Fruit fly (Drosophila melanogaster): Measurements from ENCODE around the gene HDAC6.

The HDAC6 gene

DNA sequence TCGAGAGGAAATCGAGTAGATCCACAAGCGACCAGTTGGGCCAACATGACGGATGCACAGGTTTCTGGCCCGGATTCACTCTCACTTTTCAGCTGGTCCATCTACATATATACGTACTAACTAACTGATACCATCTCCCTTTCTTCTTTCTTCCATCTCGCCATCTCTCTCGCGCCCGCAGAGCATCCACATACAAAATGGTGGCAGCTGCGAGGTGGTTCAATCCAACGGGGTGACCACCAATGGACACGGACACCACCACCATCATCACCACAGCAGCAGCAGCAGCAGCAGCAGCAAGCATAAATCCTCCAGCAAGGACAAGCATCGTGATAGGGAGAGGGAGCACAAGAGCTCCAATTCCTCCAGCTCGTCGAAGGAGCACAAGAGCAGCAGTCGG, 12.1 kb upstream of the HDAC6 start:
- TF ChIP-seq Dll (optimal IDR thresholded peaks at IDR 0.05) = no peak
- TF ChIP-seq psq (optimal IDR thresholded peaks at IDR 0.05) = no peak
- TF ChIP-seq EcR (GFP tag; optimal IDR thresholded peaks at IDR 0.05) = no peak
- no peak for TF ChIP-seq usp (GFP tag; optimal IDR thresholded peaks at IDR 0.05)
- no peak for TF ChIP-seq CG8478 (optimal IDR thresholded peaks at IDR 0.05)
- no peak for TF ChIP-seq pan (optimal IDR thresholded peaks at IDR 0.05)

DNA sequence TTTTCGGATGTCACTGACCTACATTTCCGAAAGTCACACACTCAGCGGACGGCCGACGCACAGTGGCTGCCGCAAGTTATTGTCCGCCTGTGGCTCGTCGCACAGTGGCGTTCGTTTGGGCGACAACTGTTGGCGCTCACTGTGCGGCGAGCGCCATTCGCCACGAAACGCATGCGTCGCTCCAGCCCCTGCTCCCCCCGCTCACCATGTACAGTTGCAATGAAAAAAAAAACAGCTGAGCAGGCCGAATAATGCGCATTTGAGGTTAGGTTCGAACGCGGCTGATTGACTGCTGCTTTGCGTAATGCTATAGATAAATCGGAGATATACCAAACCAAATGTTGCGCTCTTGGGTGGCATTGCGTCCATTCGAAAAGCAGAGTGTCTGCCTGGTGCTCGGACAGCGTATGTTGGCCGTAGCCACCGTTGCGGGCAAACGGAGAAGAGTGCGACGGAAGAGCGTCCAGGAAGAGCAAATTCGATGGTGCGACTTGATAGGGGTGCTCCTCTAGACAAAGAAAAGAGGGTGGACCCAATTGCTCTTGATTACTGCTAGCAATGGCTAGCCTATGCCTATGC, 9.7 kb upstream of the HDAC6 start:
- TF ChIP-seq Dll (optimal IDR thresholded peaks at IDR 0.05) (no peak), CG8478 (optimal IDR thresholded peaks at IDR 0.05) (no peak), pan (optimal IDR thresholded peaks at IDR 0.05) (no peak), psq (optimal IDR thresholded peaks at IDR 0.05) (no peak), usp (GFP tag; optimal IDR thresholded peaks at IDR 0.05) (no peak), EcR (GFP tag; optimal IDR thresholded peaks at IDR 0.05) (no peak)

DNA sequence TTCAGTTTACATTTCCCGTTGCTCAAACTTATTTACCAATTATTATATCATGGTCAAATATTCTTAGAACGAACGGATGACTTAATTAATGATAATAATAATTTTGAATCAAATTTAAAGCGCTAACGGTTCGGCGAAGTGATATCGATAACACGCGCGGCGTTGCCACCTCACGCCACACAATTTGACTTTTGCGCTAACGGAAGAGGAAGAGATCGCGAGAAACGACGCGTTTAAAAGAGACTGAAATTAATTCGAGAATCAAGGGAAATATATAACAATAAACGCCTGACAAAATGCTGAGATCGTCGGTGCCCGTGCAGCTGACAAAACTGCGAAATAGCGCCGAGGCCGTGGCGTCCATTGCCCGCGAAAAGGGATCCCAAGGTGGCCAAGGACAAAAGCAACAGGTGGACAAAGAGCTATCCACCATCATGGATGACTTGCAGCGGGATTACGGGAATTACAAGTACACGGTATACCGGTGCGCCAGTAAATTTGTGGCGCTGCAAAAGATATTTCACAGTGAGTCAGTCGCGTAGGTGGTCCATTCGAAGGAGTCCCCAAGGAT, 4.9 kb upstream of the HDAC6 start, which contains the start of gene dah:
Gene dah (plus strand): TSS at position 195 of the 571 bp plus-strand sequence.
- TF ChIP-seq usp (GFP tag; optimal IDR thresholded peaks at IDR 0.05) = no peak

DNA sequence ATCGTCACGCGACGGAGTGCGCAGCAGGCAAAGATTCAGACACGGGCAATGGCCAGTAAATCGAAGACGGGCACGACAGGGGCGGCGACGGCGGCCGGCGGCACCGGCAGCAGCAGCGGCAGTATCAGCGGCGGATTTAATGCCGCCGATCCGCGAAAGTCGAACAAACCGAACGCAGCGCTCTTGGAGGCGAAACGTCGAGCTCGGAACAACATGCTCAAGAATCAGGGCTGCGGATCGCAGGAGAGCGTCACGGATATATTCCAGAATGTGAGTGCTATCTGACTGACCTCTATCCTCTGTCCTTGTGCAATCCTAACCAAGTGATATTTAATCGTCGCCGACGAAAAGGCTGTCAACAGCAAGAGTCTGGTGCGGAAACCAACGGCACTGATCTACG, 1.9 kb downstream of the HDAC6 start:
- TF ChIP-seq psq (optimal IDR thresholded peaks at IDR 0.05) = no peak
- no peak for TF ChIP-seq pan (optimal IDR thresholded peaks at IDR 0.05)
- no peak for TF ChIP-seq EcR (GFP tag; optimal IDR thresholded peaks at IDR 0.05)
- TF ChIP-seq Dll (optimal IDR thresholded peaks at IDR 0.05) = no peak
- TF ChIP-seq usp (GFP tag; optimal IDR thresholded peaks at IDR 0.05) = no peak
- no peak for TF ChIP-seq CG8478 (optimal IDR thresholded peaks at IDR 0.05)

DNA sequence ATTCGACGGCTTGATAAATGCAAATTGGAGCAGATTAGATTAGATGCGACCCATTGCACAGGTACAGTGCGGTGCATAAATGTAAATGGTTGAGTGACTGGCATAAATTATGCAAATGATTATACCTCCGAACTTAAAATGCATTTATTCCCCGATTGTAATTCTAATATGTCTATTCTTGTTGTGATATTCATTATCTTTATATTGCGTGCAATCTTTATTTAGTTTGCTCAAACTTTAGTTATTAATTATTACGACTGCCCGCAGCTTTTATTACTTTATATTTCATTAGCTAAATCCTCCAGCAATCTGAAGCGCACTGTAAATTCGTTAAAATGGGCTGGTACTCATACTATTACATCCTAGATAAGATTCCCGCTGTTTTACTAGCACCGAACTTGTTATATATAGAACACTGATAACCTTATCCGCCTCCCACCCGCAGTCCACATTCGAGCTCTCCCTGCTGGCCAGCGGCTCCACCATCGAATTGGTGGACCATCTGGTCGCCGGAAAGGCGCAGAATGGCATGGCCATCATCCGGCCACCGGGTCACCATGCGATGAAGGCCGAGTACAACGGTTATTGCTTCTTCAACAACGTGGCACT, 2.8 kb downstream of the HDAC6 start:
- TF ChIP-seq EcR (GFP tag; optimal IDR thresholded peaks at IDR 0.05) (no peak), usp (GFP tag; optimal IDR thresholded peaks at IDR 0.05) (no peak), psq (optimal IDR thresholded peaks at IDR 0.05) (no peak), pan (optimal IDR thresholded peaks at IDR 0.05) (no peak), CG8478 (optimal IDR thresholded peaks at IDR 0.05) (no peak), Dll (optimal IDR thresholded peaks at IDR 0.05) (no peak)

DNA sequence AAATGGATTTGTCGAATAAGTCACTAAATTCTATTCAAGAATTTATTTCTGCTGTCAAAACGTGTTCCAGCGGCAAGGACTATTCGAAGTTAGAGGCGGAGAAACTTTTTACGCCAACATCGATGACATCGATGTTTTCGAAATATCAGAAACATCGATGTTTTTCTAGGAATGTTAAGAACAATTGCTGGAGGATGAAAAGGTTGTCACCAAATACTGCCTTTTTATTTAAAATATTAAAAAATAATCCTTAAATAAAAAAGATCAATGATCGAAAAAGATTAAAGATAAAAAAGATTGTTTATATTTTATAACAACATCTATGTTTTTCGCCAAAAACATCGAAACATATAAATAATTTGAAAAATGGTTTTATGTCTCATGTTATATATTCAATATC, 8.9 kb downstream of the HDAC6 start, which contains the start of gene CG9123:
Gene CG9123 (minus strand): TSS at position 101 of the 400 bp plus-strand sequence.
- TF ChIP-seq psq (optimal IDR thresholded peaks at IDR 0.05) (no peak), Dll (optimal IDR thresholded peaks at IDR 0.05) (no peak), usp (GFP tag; optimal IDR thresholded peaks at IDR 0.05) (no peak), CG8478 (optimal IDR thresholded peaks at IDR 0.05) (no peak), pan (optimal IDR thresholded peaks at IDR 0.05) (no peak), EcR (GFP tag; optimal IDR thresholded peaks at IDR 0.05) (no peak)

DNA sequence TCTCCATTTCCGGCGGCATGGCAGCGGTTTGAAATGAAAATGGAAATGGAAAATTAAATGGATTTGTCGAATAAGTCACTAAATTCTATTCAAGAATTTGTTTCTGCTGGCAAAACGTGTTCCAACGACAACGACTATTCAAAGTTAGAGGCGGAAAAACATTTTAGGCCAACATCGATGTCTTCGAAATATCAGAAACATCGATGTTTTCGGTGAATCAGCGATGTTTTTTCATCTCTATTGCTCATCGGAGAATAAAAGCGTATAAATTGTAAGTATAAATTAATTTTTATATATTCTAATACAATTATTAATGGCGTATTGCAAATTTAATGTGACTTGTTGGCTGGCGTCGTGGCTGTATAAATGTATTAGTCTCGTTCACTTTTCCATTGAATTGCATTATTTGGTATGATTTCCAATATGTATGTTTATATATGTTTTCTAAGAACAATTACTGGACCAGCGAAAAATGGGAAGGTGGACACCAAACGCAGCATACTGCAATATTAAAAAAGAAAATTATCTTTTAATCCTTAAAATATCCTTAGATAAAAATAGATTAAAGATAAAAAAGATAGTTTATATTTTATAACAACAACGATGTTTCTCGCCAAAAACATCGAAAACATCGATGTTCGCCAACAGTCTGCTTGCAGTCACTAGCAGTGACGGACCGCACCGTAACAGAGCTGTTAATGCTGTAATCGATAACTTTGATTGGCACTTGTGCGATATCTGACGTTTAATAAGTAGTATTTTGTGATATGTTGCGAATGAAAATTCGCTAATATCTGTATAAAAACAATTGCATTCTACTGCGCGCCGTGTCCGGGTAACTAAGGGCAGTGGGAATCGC, 11.6 kb downstream of the HDAC6 start, which contains the start of the genes CG12608 and Prp5:
Gene CG12608 (minus strand): TSS at position 153 of the 859 bp plus-strand sequence.
Gene Prp5 (plus strand): TSS at position 697 of the 859 bp plus-strand sequence.
- TF ChIP-seq usp (GFP tag; optimal IDR thresholded peaks at IDR 0.05) (no peak), EcR (GFP tag; optimal IDR thresholded peaks at IDR 0.05) (no peak), psq (optimal IDR thresholded peaks at IDR 0.05) (no peak), pan (optimal IDR thresholded peaks at IDR 0.05) (no peak)

DNA sequence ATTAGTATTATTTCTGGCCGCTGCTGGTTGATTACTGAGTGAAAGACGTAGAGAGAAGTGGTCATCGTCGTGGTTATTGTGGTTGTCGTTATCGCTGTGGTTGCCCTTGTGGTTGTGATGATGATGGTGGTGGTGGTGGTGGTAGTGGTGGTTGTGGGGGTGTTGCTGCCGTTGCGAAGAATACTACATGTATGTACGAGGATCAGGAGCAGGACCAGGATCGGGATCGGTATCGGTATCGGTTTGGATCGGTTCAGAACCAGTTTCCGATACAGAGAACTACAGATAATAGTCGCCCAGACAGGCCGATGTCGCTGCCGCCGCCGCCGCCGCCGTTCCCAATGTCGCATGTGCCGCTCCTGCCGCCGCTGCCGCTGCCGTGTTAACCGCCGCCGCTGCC, 19.6 kb downstream of the HDAC6 start:
- TF ChIP-seq psq (optimal IDR thresholded peaks at IDR 0.05) (no peak), EcR (GFP tag; optimal IDR thresholded peaks at IDR 0.05) (no peak), CG8478 (optimal IDR thresholded peaks at IDR 0.05) (no peak), Dll (optimal IDR thresholded peaks at IDR 0.05) (no peak), usp (GFP tag; optimal IDR thresholded peaks at IDR 0.05) (no peak), pan (optimal IDR thresholded peaks at IDR 0.05) (no peak)

DNA sequence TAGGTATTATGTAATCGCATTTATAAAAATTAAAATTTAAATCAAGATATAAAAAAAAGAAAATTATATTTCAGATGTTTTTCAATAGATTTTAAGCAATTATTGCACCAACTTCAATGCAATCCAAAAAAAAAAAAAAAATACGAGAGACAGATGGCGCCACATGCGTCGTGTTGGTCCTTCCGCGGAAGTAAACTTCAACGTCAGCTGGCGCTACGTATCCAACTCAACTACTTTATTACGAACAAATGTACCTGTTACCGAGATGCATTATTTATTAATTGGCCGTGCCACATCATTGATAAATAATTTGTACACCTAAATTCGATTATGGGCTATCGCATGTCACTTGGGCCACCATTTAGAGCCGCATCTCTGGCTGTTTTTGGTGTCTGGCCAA, 20.5 kb downstream of the HDAC6 start:
- TF ChIP-seq Dll (optimal IDR thresholded peaks at IDR 0.05) (no peak), pan (optimal IDR thresholded peaks at IDR 0.05) (no peak), EcR (GFP tag; optimal IDR thresholded peaks at IDR 0.05) (no peak), CG8478 (optimal IDR thresholded peaks at IDR 0.05) (no peak), usp (GFP tag; optimal IDR thresholded peaks at IDR 0.05) (no peak), psq (optimal IDR thresholded peaks at IDR 0.05) (no peak)

DNA sequence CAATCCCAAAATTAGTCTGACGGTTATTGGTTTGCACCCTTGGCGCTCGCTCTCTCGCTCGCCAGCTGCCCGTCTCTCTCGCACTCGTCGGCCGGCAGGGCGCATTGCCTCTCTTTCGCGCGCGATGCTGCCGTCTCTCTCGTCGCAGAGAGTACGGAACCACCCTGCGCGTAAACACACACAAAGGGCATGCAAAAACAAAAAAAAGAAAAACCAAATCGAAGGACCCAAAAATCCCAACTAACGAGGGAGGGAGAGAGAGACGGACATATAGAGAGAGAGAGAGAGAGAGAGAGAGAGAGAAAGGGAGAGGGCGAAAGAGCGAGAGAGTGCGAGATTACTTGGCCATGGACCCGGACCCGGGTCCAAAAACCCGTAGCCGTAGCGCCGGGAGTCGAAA, 23.3 kb downstream of the HDAC6 start:
- TF ChIP-seq pan (optimal IDR thresholded peaks at IDR 0.05) (no peak), Dll (optimal IDR thresholded peaks at IDR 0.05) (no peak), CG8478 (optimal IDR thresholded peaks at IDR 0.05) (no peak), EcR (GFP tag; optimal IDR thresholded peaks at IDR 0.05) (no peak), usp (GFP tag; optimal IDR thresholded peaks at IDR 0.05) (no peak), psq (optimal IDR thresholded peaks at IDR 0.05) (no peak)

DNA sequence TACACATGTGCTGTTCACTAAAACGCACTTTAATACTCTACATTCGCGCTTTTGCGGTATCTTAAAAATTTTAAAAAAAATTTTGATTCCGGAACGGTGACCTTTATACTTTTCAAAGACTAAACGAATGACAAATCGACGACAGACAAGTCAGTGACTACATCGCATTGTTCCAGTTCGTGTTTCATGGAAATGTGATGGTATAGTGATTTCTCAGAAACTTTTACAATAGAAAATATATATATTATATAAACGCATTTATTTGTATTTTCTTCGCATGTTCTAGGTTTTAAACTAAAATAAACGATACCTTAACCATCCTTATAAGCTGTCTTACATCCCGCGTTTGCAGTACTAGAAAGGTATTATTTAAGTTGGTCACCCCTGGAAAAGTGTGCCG, 27.9 kb downstream of the HDAC6 start, which contains the start of gene Pp1-13C:
Gene Pp1-13C (minus strand): TSS at position 101 of the 400 bp plus-strand sequence.
- TF ChIP-seq usp (GFP tag; optimal IDR thresholded peaks at IDR 0.05) (no peak), pan (optimal IDR thresholded peaks at IDR 0.05) (no peak), psq (optimal IDR thresholded peaks at IDR 0.05) (no peak), Dll (optimal IDR thresholded peaks at IDR 0.05) (no peak), CG8478 (optimal IDR thresholded peaks at IDR 0.05) (no peak), EcR (GFP tag; optimal IDR thresholded peaks at IDR 0.05) (no peak)
